Fruit fly (Drosophila melanogaster): ENCODE results near the gene Blos3.
A peak's percentile ranks its signal among the peaks of the same experiment; 100 is the strongest.

Gene Blos3

dm6 chr3L:18867521-18867920 lies 2.5 kb upstream of the Blos3 start, which contains the start of gene Dysb (continued):
- TF ChIP-seq CG16779 (GFP tag; IDR thresholded peaks at IDR 0.05), result peak; percentile 92
- TF ChIP-seq fd96Cb (tag; optimal IDR thresholded peaks at IDR 0.05), result peak; percentile 78
- peak; percentile 74 for TF ChIP-seq CG5180 (GFP tag; optimal IDR thresholded peaks at IDR 0.05)
- TF ChIP-seq CG14965 (GFP tag; optimal IDR thresholded peaks at IDR 0.05; ENCODE audit: borderline replicate concordance), result no peak
- TF ChIP-seq Asciz (GFP tag; optimal IDR thresholded peaks at IDR 0.05), result peak; percentile 91
- TF ChIP-seq CG13894 (tag; optimal IDR thresholded peaks at IDR 0.05), result peak; percentile 85
- TF ChIP-seq Side (GFP tag; optimal IDR thresholded peaks at IDR 0.05), result peak; percentile 66
- TF ChIP-seq CG12071 (GFP tag; optimal IDR thresholded peaks at IDR 0.05), result peak; percentile 79
- TF ChIP-seq E2f1 (GFP tag; IDR thresholded peaks at IDR 0.05), result peak; percentile 91
- TF ChIP-seq CG8089 (GFP tag; optimal IDR thresholded peaks at IDR 0.05), result no peak
- no peak for TF ChIP-seq lov (optimal IDR thresholded peaks at IDR 0.05)
- TF ChIP-seq lov (GFP tag; IDR thresholded peaks at IDR 0.05), result peak; percentile 83
- TF ChIP-seq tx (GFP tag; optimal IDR thresholded peaks at IDR 0.05), result peak; percentile 32
- TF ChIP-seq chinmo (GFP tag; IDR thresholded peaks at IDR 0.05; ENCODE audit: partially characterized antibody), result no peak
- peak; percentile 75 for TF ChIP-seq mam (GFP tag; optimal IDR thresholded peaks at IDR 0.05)
- peak; percentile 99 for TF ChIP-seq D19A (tag; optimal IDR thresholded peaks at IDR 0.05)
- peak; percentile 87 for TF ChIP-seq CG1233 (GFP tag; optimal IDR thresholded peaks at IDR 0.05)
- TF ChIP-seq HLH4C (GFP tag; IDR thresholded peaks at IDR 0.05; ENCODE audit: partially characterized antibody), result no peak
- TF ChIP-seq CG15696 (tag; optimal IDR thresholded peaks at IDR 0.05), result peak; percentile 67
- peak; percentile 90 for TF ChIP-seq CG11504 (tag; optimal IDR thresholded peaks at IDR 0.05)
- peak; percentile 79 for TF ChIP-seq CG6765 (GFP tag; optimal IDR thresholded peaks at IDR 0.05)
- TF ChIP-seq tap (tag; optimal IDR thresholded peaks at IDR 0.05), result peak; percentile 90
- TF ChIP-seq luna (GFP tag; optimal IDR thresholded peaks at IDR 0.05), result peak; percentile 22
- TF ChIP-seq CG4424 (GFP tag; optimal IDR thresholded peaks at IDR 0.05), result peak; percentile 79
- peak; percentile 86 for TF ChIP-seq NfI (GFP tag; optimal IDR thresholded peaks at IDR 0.05)
- peak; percentile 9 for TF ChIP-seq NK7.1 (GFP tag; optimal IDR thresholded peaks at IDR 0.05)
- TF ChIP-seq CG2199 (GFP tag; IDR thresholded peaks at IDR 0.05), result peak; percentile 63; the same call in 1 of the 3 replicates
- peak; percentile 85 for TF ChIP-seq al (GFP tag; IDR thresholded peaks at IDR 0.05)
- TF ChIP-seq CG3847 (GFP tag; IDR thresholded peaks at IDR 0.05), result peak; percentile 85
- TF ChIP-seq ATbp (GFP tag; optimal IDR thresholded peaks at IDR 0.05), result peak; percentile 82
- TF ChIP-seq ems (GFP tag; optimal IDR thresholded peaks at IDR 0.05), result peak; percentile 62
- peak; percentile 86 for TF ChIP-seq CG10979 (tag; optimal IDR thresholded peaks at IDR 0.05)
- TF ChIP-seq CG3065 (GFP tag; optimal IDR thresholded peaks at IDR 0.05), result no peak
- TF ChIP-seq h (optimal IDR thresholded peaks at IDR 0.05), result no peak
- peak; percentile 81 for TF ChIP-seq dati (GFP tag; IDR thresholded peaks at IDR 0.05)
- peak; percentile 14 for TF ChIP-seq CG8359 (GFP tag; optimal IDR thresholded peaks at IDR 0.05; ENCODE audit: borderline replicate concordance)
- peak; percentile 88 for TF ChIP-seq ara (GFP tag; IDR thresholded peaks at IDR 0.05)
- peak; percentile 88 for TF ChIP-seq CG10267 (tag; optimal IDR thresholded peaks at IDR 0.05)
- peak; percentile 61 for TF ChIP-seq CG1603 (tag; optimal IDR thresholded peaks at IDR 0.05)
- TF ChIP-seq Trl (optimal IDR thresholded peaks at IDR 0.05), result peak; percentile 82 to 84
- peak; percentile 64 for TF ChIP-seq Trl (GFP tag; optimal IDR thresholded peaks at IDR 0.05)
- TF ChIP-seq B-H2 (GFP tag; optimal IDR thresholded peaks at IDR 0.05), result peak; percentile 76
- TF ChIP-seq Adf1 (GFP tag; IDR thresholded peaks at IDR 0.05), result peak; percentile 60
- peak; percentile 79 for TF ChIP-seq wdn (GFP tag; IDR thresholded peaks at IDR 0.05)
- no peak for TF ChIP-seq ham (GFP tag; IDR thresholded peaks at IDR 0.05)
- peak; percentile 92 for TF ChIP-seq CG13296 (GFP tag; optimal IDR thresholded peaks at IDR 0.05)
- no peak for TF ChIP-seq tll (GFP tag; optimal IDR thresholded peaks at IDR 0.05)
- no peak for TF ChIP-seq NC2α (GFP tag; optimal IDR thresholded peaks at IDR 0.05)
- peak; percentile 15 for TF ChIP-seq CG31388 (GFP tag; optimal IDR thresholded peaks at IDR 0.05)
- TF ChIP-seq CG4328 (GFP tag; optimal IDR thresholded peaks at IDR 0.05), result peak; percentile 82
- peak; percentile 36 for TF ChIP-seq fu2 (GFP tag; optimal IDR thresholded peaks at IDR 0.05)
- TF ChIP-seq tgo (GFP tag; IDR thresholded peaks at IDR 0.05), result peak; percentile 91
